Fruit fly (Drosophila melanogaster): Measurements from ENCODE around the gene Obp18a.

The Obp18a gene

DNA sequence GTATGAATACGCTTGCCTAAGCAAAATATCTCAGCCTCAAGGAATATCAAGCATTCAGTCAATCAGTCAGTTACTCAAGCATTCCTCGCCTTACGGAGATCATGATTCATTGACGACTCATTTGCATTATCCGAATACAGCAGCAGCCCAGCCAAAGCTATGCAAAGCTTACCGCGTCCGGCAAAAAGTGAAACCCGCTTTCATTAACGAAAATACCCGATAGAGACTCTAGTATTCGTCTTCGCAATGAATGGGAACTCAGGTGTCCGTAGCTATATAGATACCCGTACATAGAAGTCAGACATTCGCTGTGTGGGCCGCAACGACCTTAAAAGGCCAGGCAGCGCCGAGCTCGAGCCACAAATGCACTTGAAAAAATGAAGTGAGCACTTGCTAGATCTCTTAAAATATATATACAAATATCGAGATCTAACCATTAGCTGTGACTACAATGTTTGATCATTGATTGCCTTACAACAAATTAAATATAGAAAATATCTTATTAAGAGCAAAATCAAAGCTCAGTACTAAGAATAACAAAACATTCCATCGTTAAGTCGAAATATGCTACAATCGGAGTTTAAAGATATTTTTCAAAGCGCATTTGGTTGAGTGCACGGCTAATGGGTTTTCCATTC lies 9.2 kb upstream of the Obp18a start (continued):
- TF ChIP-seq pita (GFP tag; optimal IDR thresholded peaks at IDR 0.05) (no peak), Dad (GFP tag; optimal IDR thresholded peaks at IDR 0.05) (no peak), sug (tag; optimal IDR thresholded peaks at IDR 0.05) (no peak), CG4730 (GFP tag; IDR thresholded peaks at IDR 0.05) (no peak), CG10959 (GFP tag; IDR thresholded peaks at IDR 0.05) (no peak), Drgx (GFP tag; IDR thresholded peaks at IDR 0.05) (peak; percentile 52; the same call in 1 of the 2 replicates), jing (GFP tag; optimal IDR thresholded peaks at IDR 0.05) (no peak), sc (optimal IDR thresholded peaks at IDR 0.05) (no peak), sc (GFP tag; optimal IDR thresholded peaks at IDR 0.05) (no peak), crc (GFP tag; optimal IDR thresholded peaks at IDR 0.05) (no peak), CG12391 (tag; optimal IDR thresholded peaks at IDR 0.05) (no peak), ewg (GFP tag; optimal IDR thresholded peaks at IDR 0.05) (no peak), Xrp1 (GFP tag; IDR thresholded peaks at IDR 0.05) (no peak), cas (GFP tag; IDR thresholded peaks at IDR 0.05) (no peak), Fer2 (tag; optimal IDR thresholded peaks at IDR 0.05) (no peak), CG32767 (GFP tag; IDR thresholded peaks at IDR 0.05) (no peak), Stat92E (GFP tag; optimal IDR thresholded peaks at IDR 0.05) (peak in 1 of 3 experiments; percentile 37), bigmax (GFP tag; optimal IDR thresholded peaks at IDR 0.05) (no peak), gce (GFP tag; IDR thresholded peaks at IDR 0.05) (no peak), pnt (GFP tag; optimal IDR thresholded peaks at IDR 0.05) (no peak), CG10565 (GFP tag; optimal IDR thresholded peaks at IDR 0.05) (no peak), CG30403 (GFP tag; optimal IDR thresholded peaks at IDR 0.05) (peak; percentile 11), org-1 (GFP tag; optimal IDR thresholded peaks at IDR 0.05) (no peak), mam (GFP tag; optimal IDR thresholded peaks at IDR 0.05) (no peak), H15 (GFP tag; IDR thresholded peaks at IDR 0.05) (no peak), Hmr (GFP tag; optimal IDR thresholded peaks at IDR 0.05) (no peak)

DNA sequence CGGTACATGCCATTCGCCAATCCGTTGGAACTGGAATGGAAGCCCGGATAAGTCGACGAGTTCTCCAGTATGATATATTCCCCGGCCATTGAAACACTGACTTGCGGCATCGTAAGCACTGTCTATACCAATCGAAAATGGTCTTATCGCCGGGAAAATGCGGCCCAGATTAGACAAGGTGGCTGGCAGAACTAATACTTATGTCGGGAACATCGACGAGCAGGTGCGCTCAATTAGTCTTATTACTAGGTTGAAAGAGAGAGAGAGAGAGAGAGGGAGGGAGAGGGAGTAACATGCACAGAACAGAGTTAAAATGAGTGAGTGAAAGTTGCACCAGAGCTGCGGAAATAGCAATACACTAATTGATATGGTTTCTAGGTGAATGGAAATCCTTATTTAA lies 8.5 kb downstream of the Obp18a start, which contains the start of gene tgy:
Gene tgy, minus strand, starts transcription at position 101 of the 400 bp plus-strand sequence.
- no peak for TF ChIP-seq CG14441 (GFP tag; IDR thresholded peaks at IDR 0.05)
- no peak for TF ChIP-seq CG4730 (GFP tag; IDR thresholded peaks at IDR 0.05)
- no peak for TF ChIP-seq CG18764 (GFP tag; optimal IDR thresholded peaks at IDR 0.05)
- TF ChIP-seq ara (GFP tag; IDR thresholded peaks at IDR 0.05), result no peak
- TF ChIP-seq CG30403 (GFP tag; optimal IDR thresholded peaks at IDR 0.05), result no peak
- no peak for TF ChIP-seq CG6175 (GFP tag; IDR thresholded peaks at IDR 0.05)
- TF ChIP-seq CG17802 (tag; optimal IDR thresholded peaks at IDR 0.05), result peak; percentile 42
- TF ChIP-seq exex (tag; optimal IDR thresholded peaks at IDR 0.05), result peak; percentile 31
- TF ChIP-seq CG4360 (GFP tag; IDR thresholded peaks at IDR 0.05), result no peak
- TF ChIP-seq Hey (tag; optimal IDR thresholded peaks at IDR 0.05), result no peak
- TF ChIP-seq tgo (GFP tag; IDR thresholded peaks at IDR 0.05), result no peak
- no peak for TF ChIP-seq YL-1 (GFP tag; optimal IDR thresholded peaks at IDR 0.05)
- no peak for TF ChIP-seq CG6813 (GFP tag; optimal IDR thresholded peaks at IDR 0.05)
- peak in 1 of 2 experiments; percentile 22 for TF ChIP-seq Trl (optimal IDR thresholded peaks at IDR 0.05)
- TF ChIP-seq Trl (GFP tag; optimal IDR thresholded peaks at IDR 0.05), result no peak
- TF ChIP-seq CG10366 (GFP tag; IDR thresholded peaks at IDR 0.05), result no peak

DNA sequence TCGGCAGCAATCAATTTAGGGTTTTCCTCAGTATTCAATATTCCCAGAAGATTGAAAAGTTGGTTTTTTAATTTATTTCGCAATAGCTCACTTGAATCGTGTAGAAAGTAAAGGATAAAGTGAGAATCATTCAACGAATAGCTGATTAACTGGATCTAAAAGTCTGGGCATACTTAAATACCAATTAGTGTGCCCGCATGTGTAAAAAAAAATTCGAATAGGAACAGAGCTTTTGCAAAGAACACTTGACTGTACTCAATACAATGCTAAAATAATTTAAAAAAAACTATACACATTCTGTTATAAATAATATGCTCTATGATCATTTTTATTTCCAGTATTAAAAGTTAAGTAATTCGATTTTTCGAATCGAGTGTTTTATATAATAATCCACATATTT lies 11.4 kb downstream of the Obp18a start, which contains the start of gene CG15882:
Gene CG15882, minus strand, starts transcription at position 101 of the 400 bp plus-strand sequence.
- no peak for TF ChIP-seq hth (optimal IDR thresholded peaks at IDR 0.05)
- TF ChIP-seq tna (GFP tag; IDR thresholded peaks at IDR 0.05; ENCODE audit: partially characterized antibody), result no peak
- no peak for TF ChIP-seq sens-2 (GFP tag; IDR thresholded peaks at IDR 0.05)
- TF ChIP-seq trem (tag; optimal IDR thresholded peaks at IDR 0.05), result no peak
- TF ChIP-seq sr (GFP tag; IDR thresholded peaks at IDR 0.05), result no peak
- no peak for TF ChIP-seq Bdp1 (GFP tag; optimal IDR thresholded peaks at IDR 0.05)
- TF ChIP-seq br (optimal IDR thresholded peaks at IDR 0.05), result no peak
- TF ChIP-seq CkIIα-i1 (GFP tag; IDR thresholded peaks at IDR 0.05), result no peak
- TF ChIP-seq CG17359 (tag; optimal IDR thresholded peaks at IDR 0.05), result no peak
- no peak for TF ChIP-seq caup (GFP tag; optimal IDR thresholded peaks at IDR 0.05; ENCODE audit: severe bottlenecking)
- TF ChIP-seq Chrac-16 (GFP tag; optimal IDR thresholded peaks at IDR 0.05), result no peak
- TF ChIP-seq H15 (GFP tag; IDR thresholded peaks at IDR 0.05), result no peak
- TF ChIP-seq CG14014 (GFP tag; IDR thresholded peaks at IDR 0.05), result no peak
